Fruit fly (Drosophila melanogaster) whole organism, embryonic: Measurements from ENCODE around the gene Eip93F.

Source experiments
- Awh ChIP-seq: fragments of 200-800 bp; sonication (Bioruptor generic); IDR thresholded peaks from 2 replicates; pipeline ENCODE4, ENCODE4 v1.3.6; 2022; ENCODE audit warnings: missing biosample characterization, missing genetic modification characterization
- CG10147 ChIP-seq: fragments of 200-800 bp; sonication (Bioruptor generic); optimal IDR thresholded peaks from 2 replicates; lab custom pipeline; 2019; ENCODE audit warnings: missing biosample characterization, mild to moderate bottlenecking, missing genetic modification characterization, moderate library complexity
- CG11723 ChIP-seq: fragments of 200-800 bp; sonication (Bioruptor generic); optimal IDR thresholded peaks from 2 replicates; lab custom pipeline; 2017; ENCODE audit warnings: missing biosample characterization, mild to moderate bottlenecking, missing genetic modification characterization
- CG33213 ChIP-seq: fragments of 200-800 bp; sonication (Bioruptor generic); optimal IDR thresholded peaks from 3 replicates; lab custom pipeline; 2016; ENCODE audit warnings: missing biosample characterization, missing genetic modification characterization
- CG4854 ChIP-seq: fragments of 200-800 bp; sonication (Bioruptor generic); optimal IDR thresholded peaks from 2 replicates; lab custom pipeline; 2016; ENCODE audit warnings: missing biosample characterization, missing genetic modification characterization, inconsistent platforms
- CG7271 ChIP-seq: fragments of 200-800 bp; sonication (Bioruptor generic); optimal IDR thresholded peaks from 2 replicates; lab custom pipeline; 2018; ENCODE audit warnings: missing biosample characterization, mild to moderate bottlenecking, missing genetic modification characterization, moderate library complexity
- E2f2 ChIP-seq: fragments of 200-800 bp; sonication (Bioruptor generic); IDR thresholded peaks from 2 replicates; pipeline ENCODE4 v1.3.6; 2022; ENCODE audit warnings: missing biosample characterization, missing genetic modification characterization
- Optix ChIP-seq: fragments of 200-800 bp; sonication (Bioruptor generic); IDR thresholded peaks from 3 replicates; pipeline ENCODE4 v1.3.6; 2022; ENCODE audit warnings: missing biosample characterization, missing genetic modification characterization
- Six4 ChIP-seq: fragments of 200-800 bp; sonication (Bioruptor generic); optimal IDR thresholded peaks from 2 replicates; lab custom pipeline; 2016; ENCODE audit warnings: missing biosample characterization, missing genetic modification characterization
- Sry-δ ChIP-seq: fragments of 200-800 bp; sonication (Bioruptor generic); optimal IDR thresholded peaks from 2 replicates; lab custom pipeline; 2016; ENCODE audit warnings: missing biosample characterization, missing genetic modification characterization
- dati ChIP-seq: fragments of 200-800 bp; sonication (Bioruptor generic); IDR thresholded peaks from 2 replicates; pipeline ENCODE4 v1.3.6; 2022; ENCODE audit warnings: missing biosample characterization, missing genetic modification characterization
- hth ChIP-seq: fragments of >200 bp; optimal IDR thresholded peaks from 2 replicates; lab custom pipeline; 2017; ENCODE audit warnings: inconsistent platforms
- jigr1 ChIP-seq: fragments of 200-800 bp; sonication (Bioruptor generic); IDR thresholded peaks from 3 replicates; pipeline ENCODE4 v1.3.6; 2022; ENCODE audit warnings: missing biosample characterization, missing genetic modification characterization
- shn ChIP-seq: fragments of 200-800 bp; sonication (Bioruptor generic); optimal IDR thresholded peaks from 3 replicates; lab custom pipeline; 2016; ENCODE audit warnings: missing biosample characterization, missing genetic modification characterization

- TF ChIP-seq CG33213 (GFP tag; lab: Kevin White, UChicago) (no peak), shn (no peak), Awh (GFP tag; lab: Robert Waterston, UW) (no peak), CG7271 (tag; lab: Kevin White, UChicago) (no peak), CG10147 (no peak), Six4 (no peak), hth (lab: Kevin White, UChicago) (no peak), jigr1 (GFP tag; lab: Robert Waterston, UW) (no peak), Optix (GFP tag; lab: Robert Waterston, UW) (no peak), dati (GFP tag; lab: Robert Waterston, UW) (no peak), CG11723 (no peak), E2f2 (GFP tag; lab: Robert Waterston, UW) (no peak), Sry-δ (no peak), CG4854 (no peak)
These were observed 54.6 kb downstream of the Eip93F start for dm6 chr3R:22003508-22003907.
